Worm (Caenorhabditis elegans): ENCODE measurements around the gene Y4C6B.1.

Gene Y4C6B.1

DNA sequence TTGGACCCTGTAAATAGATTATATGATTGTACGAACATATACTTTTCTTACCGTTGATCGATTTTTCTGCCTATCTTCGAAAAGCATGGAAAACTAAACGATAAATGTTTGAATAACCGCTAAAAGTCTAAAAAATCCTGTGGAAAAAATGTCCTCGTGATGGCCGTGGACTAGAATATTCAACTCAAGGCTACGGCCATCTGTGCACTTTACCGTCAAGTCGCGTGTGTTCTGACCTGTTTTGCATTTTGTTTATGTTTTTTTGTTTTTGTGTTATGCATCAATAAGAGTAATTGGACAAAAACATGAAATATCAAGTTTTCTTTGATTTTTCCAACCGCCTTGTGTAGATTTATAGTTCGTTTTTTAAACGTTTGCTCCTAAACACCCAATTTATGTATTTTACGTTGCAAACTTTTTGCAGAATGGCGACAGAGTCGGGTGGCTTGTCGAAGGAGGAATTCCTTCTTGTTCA lies 9.9 kb downstream of the Y4C6B.1 start, which contains the start of the genes hda-6 and F41H10.4:
Gene hda-6 (minus strand): TSS at position 172 of the 475 bp plus-strand sequence.
Gene F41H10.4 (plus strand): TSS at position 425 of the 475 bp plus-strand sequence.
- TF ChIP-seq nhr-129 (tag; optimal IDR thresholded peaks at IDR 0.05) (peak; percentile 76), crh-2 (tag; optimal IDR thresholded peaks at IDR 0.05) (peak; percentile 72), dmd-4 (tag; optimal IDR thresholded peaks at IDR 0.05) (no peak), R02D3.7 (tag; optimal IDR thresholded peaks at IDR 0.05) (peak; percentile 13), sma-3 (GFP tag; optimal IDR thresholded peaks at IDR 0.05) (peak; percentile 64), unc-39 (tag; optimal IDR thresholded peaks at IDR 0.05) (no peak), egl-27 (tag; optimal IDR thresholded peaks at IDR 0.05) (peak; percentile 24), mab-5 (tag; optimal IDR thresholded peaks at IDR 0.05) (peak; percentile 47), peb-1 (tag; optimal IDR thresholded peaks at IDR 0.05) (no peak), nhr-6 (tag; optimal IDR thresholded peaks at IDR 0.05) (peak; percentile 66), ZK546.5 (tag; optimal IDR thresholded peaks at IDR 0.05) (no peak), nhr-25 (tag; optimal IDR thresholded peaks at IDR 0.05) (peak; percentile 87), ztf-4 (tag; optimal IDR thresholded peaks at IDR 0.05) (no peak), ceh-82 (tag; optimal IDR thresholded peaks at IDR 0.05) (no peak), lin-13 (GFP tag; optimal IDR thresholded peaks at IDR 0.05) (peak; percentile 59), F13H6.1 (tag; optimal IDR thresholded peaks at IDR 0.05) (peak; percentile 69), nhr-21 (tag; optimal IDR thresholded peaks at IDR 0.05) (peak; percentile 55), lsy-2 (tag; optimal IDR thresholded peaks at IDR 0.05) (peak; percentile 70 to 91), C34F6.9 (tag; optimal IDR thresholded peaks at IDR 0.05) (peak; percentile 86), nhr-12 (tag; optimal IDR thresholded peaks at IDR 0.05) (no peak), sma-9 (GFP tag; optimal IDR thresholded peaks at IDR 0.05) (peak; percentile 83), sma-9 (tag; optimal IDR thresholded peaks at IDR 0.05) (no peak), unc-55 (GFP tag; optimal IDR thresholded peaks at IDR 0.05) (peak; percentile 75), sem-4 (tag; optimal IDR thresholded peaks at IDR 0.05) (peak; percentile 37), zag-1 (tag; optimal IDR thresholded peaks at IDR 0.05) (no peak), mdl-1 (tag; optimal IDR thresholded peaks at IDR 0.05) (peak in 1 of 2 experiments; percentile 29), blmp-1 (tag; optimal IDR thresholded peaks at IDR 0.05; ENCODE audit: insufficient read depth) (no peak), nhr-77 (tag; optimal IDR thresholded peaks at IDR 0.05) (no peak), fos-1 (tag; optimal IDR thresholded peaks at IDR 0.05) (peak; percentile 54), gmeb-1 (tag; optimal IDR thresholded peaks at IDR 0.05) (peak; percentile 80), lin-11 (tag; optimal IDR thresholded peaks at IDR 0.05) (peak; percentile 14)

DNA sequence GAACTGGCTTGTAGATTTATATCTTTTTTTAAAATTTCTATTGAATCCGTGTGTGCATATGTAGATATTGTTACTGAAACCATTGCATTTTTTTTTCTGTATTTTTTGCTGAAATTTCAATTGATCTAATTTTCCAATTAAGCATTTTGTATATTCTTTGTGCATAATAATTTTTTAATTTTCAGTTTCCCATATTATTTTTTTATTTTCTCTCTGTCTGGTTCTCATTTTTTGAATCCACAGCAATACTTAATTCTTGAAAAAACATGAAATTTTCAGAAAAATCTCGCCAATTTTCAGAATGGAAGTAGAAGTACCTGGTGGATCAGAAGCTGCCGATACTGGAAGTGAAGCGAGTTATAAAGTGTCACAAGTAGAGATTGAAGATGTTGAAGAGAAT lies 12.3 kb downstream of the Y4C6B.1 start, which contains the start of gene sand-1:
Gene sand-1 (plus strand): TSS at position 301 of the 400 bp plus-strand sequence.
- no peak for TF ChIP-seq C34F6.9 (tag; optimal IDR thresholded peaks at IDR 0.05)
- no peak for TF ChIP-seq nhr-6 (tag; optimal IDR thresholded peaks at IDR 0.05)
- TF ChIP-seq nhr-21 (tag; optimal IDR thresholded peaks at IDR 0.05): no peak

DNA sequence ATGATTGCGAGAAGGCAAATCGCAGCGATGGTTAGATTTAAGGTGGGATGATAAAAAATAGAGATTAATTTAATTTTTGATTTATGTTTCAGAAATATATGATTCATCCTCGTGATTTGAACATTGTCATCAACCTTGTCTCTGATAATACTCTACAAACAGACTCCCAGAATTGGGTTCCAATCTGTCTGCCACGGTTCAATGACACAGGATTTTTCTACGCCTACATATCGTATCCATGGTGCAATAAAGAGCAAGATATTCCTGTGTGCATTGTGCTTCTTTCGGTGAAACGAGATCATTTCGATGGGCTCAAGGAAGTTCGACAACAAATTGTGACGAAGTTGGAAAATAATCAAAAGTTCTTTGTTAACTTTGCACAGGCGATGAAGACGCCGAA lies 13.6 kb downstream of the Y4C6B.1 start:
- TF ChIP-seq lin-11 (tag; optimal IDR thresholded peaks at IDR 0.05) (no peak), egl-27 (tag; optimal IDR thresholded peaks at IDR 0.05) (no peak), C34F6.9 (tag; optimal IDR thresholded peaks at IDR 0.05) (no peak), blmp-1 (tag; optimal IDR thresholded peaks at IDR 0.05; ENCODE audit: insufficient read depth) (no peak), fos-1 (tag; optimal IDR thresholded peaks at IDR 0.05) (no peak), sma-3 (GFP tag; optimal IDR thresholded peaks at IDR 0.05) (no peak), F13H6.1 (tag; optimal IDR thresholded peaks at IDR 0.05) (no peak), unc-39 (tag; optimal IDR thresholded peaks at IDR 0.05) (no peak), ama-1 (optimal IDR thresholded peaks at IDR 0.05) (no peak), mdl-1 (tag; optimal IDR thresholded peaks at IDR 0.05) (no peak), nhr-25 (tag; optimal IDR thresholded peaks at IDR 0.05) (no peak), unc-55 (GFP tag; optimal IDR thresholded peaks at IDR 0.05) (no peak)

DNA sequence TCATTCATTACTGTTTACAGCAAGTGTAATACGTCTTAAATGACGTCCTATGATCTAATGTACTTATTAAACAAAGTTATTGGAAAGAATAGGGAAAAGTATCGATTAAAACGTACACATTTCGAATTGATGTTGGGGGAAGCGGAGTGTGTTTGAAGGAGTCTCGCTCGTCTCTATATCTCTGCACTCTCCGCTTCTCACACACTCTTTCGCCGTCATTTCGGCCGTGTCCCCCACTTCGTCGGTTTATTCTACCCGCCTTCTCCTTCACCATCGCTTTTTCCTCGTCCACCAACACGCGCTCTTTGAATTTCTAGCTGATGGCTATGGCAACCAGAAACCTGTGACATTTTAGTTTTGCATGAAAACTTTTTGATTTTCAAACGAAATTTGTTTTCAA lies 14.6 kb downstream of the Y4C6B.1 start:
- TF ChIP-seq nhr-6 (tag; optimal IDR thresholded peaks at IDR 0.05) (no peak), aly-2 (tag; optimal IDR thresholded peaks at IDR 0.05) (no peak), sma-9 (GFP tag; optimal IDR thresholded peaks at IDR 0.05) (peak; percentile 11), sma-9 (tag; optimal IDR thresholded peaks at IDR 0.05) (no peak), alr-1 (tag; optimal IDR thresholded peaks at IDR 0.05) (no peak), Y55F3AM.14 (GFP tag; optimal IDR thresholded peaks at IDR 0.05) (no peak), ztf-11 (tag; optimal IDR thresholded peaks at IDR 0.05) (no peak), F13H6.1 (tag; optimal IDR thresholded peaks at IDR 0.05) (peak; percentile 29), nhr-129 (tag; optimal IDR thresholded peaks at IDR 0.05) (peak; percentile 50), fos-1 (tag; optimal IDR thresholded peaks at IDR 0.05) (no peak), ceh-16 (tag; optimal IDR thresholded peaks at IDR 0.05) (no peak), nhr-25 (tag; optimal IDR thresholded peaks at IDR 0.05) (peak; percentile 20), lsy-2 (tag; optimal IDR thresholded peaks at IDR 0.05) (peak in 1 of 2 experiments; percentile 45), nhr-77 (tag; optimal IDR thresholded peaks at IDR 0.05) (no peak), ztf-1 (GFP tag; conservative IDR thresholded peaks at IDR 0.05) (no peak), unc-55 (GFP tag; optimal IDR thresholded peaks at IDR 0.05) (peak; percentile 52), mbf-1 (tag; optimal IDR thresholded peaks at IDR 0.05) (no peak), unc-39 (tag; optimal IDR thresholded peaks at IDR 0.05) (no peak), mab-5 (tag; optimal IDR thresholded peaks at IDR 0.05) (no peak), nhr-23 (tag; optimal IDR thresholded peaks at IDR 0.05) (no peak), lin-11 (tag; optimal IDR thresholded peaks at IDR 0.05) (no peak), nhr-11 (tag; optimal IDR thresholded peaks at IDR 0.05) (no peak), nhr-237 (tag; optimal IDR thresholded peaks at IDR 0.05) (no peak), egl-27 (tag; optimal IDR thresholded peaks at IDR 0.05) (no peak), nhr-12 (tag; optimal IDR thresholded peaks at IDR 0.05) (no peak), R02D3.7 (tag; optimal IDR thresholded peaks at IDR 0.05) (no peak), lin-13 (GFP tag; optimal IDR thresholded peaks at IDR 0.05) (no peak), nhr-10 (tag; optimal IDR thresholded peaks at IDR 0.05) (no peak), mdl-1 (tag; optimal IDR thresholded peaks at IDR 0.05) (no peak), C34F6.9 (tag; optimal IDR thresholded peaks at IDR 0.05) (peak; percentile 63), elt-3 (tag; optimal IDR thresholded peaks at IDR 0.05) (no peak)

Data from whole organism, L2 larva.